Worm (Caenorhabditis elegans): ENCODE data around the gene nhr-100.

nhr-100 gene

DNA sequence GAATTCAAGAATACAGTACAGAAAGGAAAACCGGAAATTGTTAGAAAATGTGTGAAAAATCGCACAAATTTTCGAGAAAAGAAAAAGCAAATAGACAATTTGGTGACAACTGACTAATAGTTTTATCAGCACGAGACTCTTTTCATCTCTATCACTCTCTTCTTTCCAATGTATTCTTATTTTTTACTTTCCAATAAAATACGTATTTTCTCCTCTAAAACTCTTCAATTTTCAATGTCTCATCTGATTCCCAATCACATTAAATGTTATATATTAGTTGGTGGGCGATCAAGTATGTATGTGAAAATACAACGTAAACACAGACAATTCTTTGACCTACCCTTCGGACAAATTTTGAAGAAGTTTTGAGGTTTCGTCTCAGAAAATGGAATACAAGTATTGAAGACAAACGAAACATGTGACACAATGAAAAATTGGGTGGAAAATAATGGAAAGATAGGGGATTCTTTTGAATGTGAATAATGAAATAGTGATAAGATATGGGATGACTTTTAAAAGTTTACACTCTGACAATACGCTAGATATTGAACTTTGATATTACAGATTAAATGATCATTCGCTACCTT lies 8.8 kb downstream of the nhr-100 start, which contains the start of gene cka-1:
cka-1 (minus strand) TSS at position 418 of the 587 bp plus-strand sequence.
- peak; percentile 51 for TF ChIP-seq nhr-80 (tag; optimal IDR thresholded peaks at IDR 0.05)
- TF ChIP-seq F22D6.2 (tag; optimal IDR thresholded peaks at IDR 0.05) = no peak
- TF ChIP-seq snpc-1.1 (tag; optimal IDR thresholded peaks at IDR 0.05; ENCODE audit: insufficient read depth) = no peak
- TF ChIP-seq ekl-4 (GFP tag; IDR thresholded peaks at IDR 0.05) = no peak
- no peak for TF ChIP-seq let-526 (GFP tag; IDR thresholded peaks at IDR 0.05)
- TF ChIP-seq ceh-40 (GFP tag; IDR thresholded peaks at IDR 0.05) = no peak
- TF ChIP-seq attf-5 (GFP tag; optimal IDR thresholded peaks at IDR 0.05) = peak; percentile 2
- TF ChIP-seq ccch-3 (GFP tag; optimal IDR thresholded peaks at IDR 0.05) = no peak
- no peak for TF ChIP-seq hlh-12 (tag; optimal IDR thresholded peaks at IDR 0.05)
- TF ChIP-seq zfh-2 (GFP tag; conservative IDR thresholded peaks at IDR 0.05) = no peak
- no peak for TF ChIP-seq F57A8.1 (GFP tag; optimal IDR thresholded peaks at IDR 0.05)
- TF ChIP-seq hmg-1.2 (GFP tag; IDR thresholded peaks at IDR 0.05) = peak; percentile 46; the same call in 1 of the 2 replicates
- TF ChIP-seq repo-1 (tag; optimal IDR thresholded peaks at IDR 0.05) = no peak
- no peak for TF ChIP-seq Y53F4B.3 (GFP tag; IDR thresholded peaks at IDR 0.05)
- TF ChIP-seq ztf-25 (GFP tag; IDR thresholded peaks at IDR 0.05) = no peak

DNA sequence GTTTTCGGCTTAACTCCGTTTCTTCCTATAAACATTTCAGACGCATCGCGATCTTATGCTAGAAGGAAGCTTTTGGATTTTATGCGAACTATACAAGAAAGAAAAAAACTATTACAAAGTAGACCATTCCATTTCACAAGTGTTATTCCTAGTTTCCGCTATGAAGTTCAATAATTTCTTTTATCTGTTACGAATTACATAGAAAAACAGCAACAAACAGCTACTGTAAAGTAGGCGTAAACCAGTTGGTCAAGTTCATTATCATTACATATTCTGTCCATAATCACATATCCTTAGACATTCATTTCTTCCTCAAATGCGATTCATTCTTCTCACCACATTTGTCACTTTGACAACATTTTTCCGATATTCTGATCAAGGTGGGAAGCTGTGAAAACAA lies 9.7 kb downstream of the nhr-100 start, which contains the start of gene C28D4.10:
C28D4.10 (plus strand) TSS at position 301 of the 400 bp plus-strand sequence.
- TF ChIP-seq madf-10 (tag; optimal IDR thresholded peaks at IDR 0.05) = no peak
- TF ChIP-seq aptf-2 (GFP tag; conservative IDR thresholded peaks at IDR 0.05) = no peak
- no peak for TF ChIP-seq cebp-2 (GFP tag; IDR thresholded peaks at IDR 0.05)
- TF ChIP-seq B0019.2 (GFP tag; conservative IDR thresholded peaks at IDR 0.05) = no peak
- TF ChIP-seq bed-2 (GFP tag; IDR thresholded peaks at IDR 0.05) = no peak
- no peak for TF ChIP-seq gei-17 (GFP tag; optimal IDR thresholded peaks at IDR 0.05)
- no peak for TF ChIP-seq ztf-22 (GFP tag; optimal IDR thresholded peaks at IDR 0.05)
- TF ChIP-seq pha-4 (tag; optimal IDR thresholded peaks at IDR 0.05) = no peak
- TF ChIP-seq mel-28 (tag; optimal IDR thresholded peaks at IDR 0.05; ENCODE audit: borderline replicate concordance) = no peak
- no peak for TF ChIP-seq madf-8 (GFP tag; conservative IDR thresholded peaks at IDR 0.05)

DNA sequence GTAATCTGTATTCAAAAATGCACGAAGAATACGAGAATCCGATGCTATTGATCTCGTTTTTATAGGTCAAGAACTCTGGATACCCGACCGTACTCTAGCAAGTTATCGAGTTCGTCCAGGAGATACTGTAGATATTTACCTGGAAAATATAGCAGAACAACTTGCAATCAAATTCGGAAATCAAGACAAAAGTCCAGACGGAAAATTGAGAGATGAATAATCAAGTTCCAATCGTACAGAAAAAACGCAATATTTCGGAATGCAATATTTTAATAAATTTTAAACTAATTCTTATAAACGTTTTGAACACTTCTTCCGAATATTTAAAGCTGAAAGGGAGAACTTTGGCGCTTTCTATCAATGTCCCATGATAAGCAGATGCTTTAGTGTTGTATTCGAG lies 10.5 kb downstream of the nhr-100 start:
- TF ChIP-seq B0035.1 (tag; optimal IDR thresholded peaks at IDR 0.05) (peak; percentile 11), T26A5.8 (tag; optimal IDR thresholded peaks at IDR 0.05) (no peak), ceh-79 (tag; optimal IDR thresholded peaks at IDR 0.05) (no peak), nfyb-1 (GFP tag; IDR thresholded peaks at IDR 0.05) (peak; percentile 67; the same call in 1 of the 2 replicates), F39B2.1 (GFP tag; IDR thresholded peaks at IDR 0.05) (0 out of 2 replicates have a peak, but pooled peaks have one; percentile 34), F49E8.2 (tag; optimal IDR thresholded peaks at IDR 0.05; ENCODE audit: insufficient read depth) (peak; percentile 59), cebp-2 (GFP tag; IDR thresholded peaks at IDR 0.05) (no peak), F33H1.4 (GFP tag; IDR thresholded peaks at IDR 0.05) (peak; percentile 32; the same call in 1 of the 2 replicates), D2030.7 (GFP tag; IDR thresholded peaks at IDR 0.05) (peak; percentile 45), Y79H2A.3 (GFP tag; conservative IDR thresholded peaks at IDR 0.05) (0 out of 2 replicates have a peak, but pooled peaks have one; percentile 49), xnd-1 (tag; optimal IDR thresholded peaks at IDR 0.05) (peak; percentile 43), rec-8 (tag; optimal IDR thresholded peaks at IDR 0.05) (no peak), sdz-38 (tag; optimal IDR thresholded peaks at IDR 0.05) (no peak), hsf-1 (GFP tag; IDR thresholded peaks at IDR 0.05) (peak; percentile 66; the same call in 1 of the 2 replicates), Y53G8AR.9 (GFP tag; conservative IDR thresholded peaks at IDR 0.05) (0 out of 2 replicates have a peak, but pooled peaks have one; percentile 65), Y53F4B.3 (GFP tag; IDR thresholded peaks at IDR 0.05) (no peak), madf-3 (GFP tag; IDR thresholded peaks at IDR 0.05) (peak; percentile 5; the same call in 1 of the 2 replicates), lsl-1 (GFP tag; optimal IDR thresholded peaks at IDR 0.05) (peak; percentile 38), F23B12.7 (tag; optimal IDR thresholded peaks at IDR 0.05; ENCODE audit: insufficient read depth) (no peak), efl-1 (GFP tag; optimal IDR thresholded peaks at IDR 0.05) (peak; percentile 33), lin-40 (tag; optimal IDR thresholded peaks at IDR 0.05) (no peak), F52B5.7 (tag; optimal IDR thresholded peaks at IDR 0.05) (peak; percentile 68), ztf-22 (GFP tag; optimal IDR thresholded peaks at IDR 0.05) (no peak)
